Fruit fly (Drosophila melanogaster) whole organism, embryonic: ENCODE data around the gene deltaCOP.

Experiments used
- Ada2b ChIP-seq: fragments of 200-800 bp; sonication (Bioruptor generic); IDR thresholded peaks from 2 replicates; pipeline ENCODE4 v1.3.6; 2022; ENCODE audit warnings: missing biosample characterization, missing genetic modification characterization
- Aef1 ChIP-seq: fragments of 200-800 bp; sonication (Bioruptor generic); IDR thresholded peaks from 3 replicates; pipeline ENCODE4 v1.3.6; 2022; ENCODE audit warnings: missing biosample characterization, missing genetic modification characterization
- Atf-2 ChIP-seq: fragments of 200-800 bp; sonication (Bioruptor generic); optimal IDR thresholded peaks from 2 replicates; lab custom pipeline; 2016; ENCODE audit warnings: missing biosample characterization, missing genetic modification characterization
- BEAF-32 ChIP-seq: fragments of 200-800 bp; sonication (Bioruptor generic); optimal IDR thresholded peaks from 3 replicates; lab custom pipeline; 2017; ENCODE audit warnings: missing biosample characterization, missing genetic modification characterization, mild to moderate bottlenecking, moderate library complexity, missing genetic modification reagents
- CG12659 ChIP-seq: fragments of 200-800 bp; sonication (Bioruptor generic); optimal IDR thresholded peaks from 3 replicates; lab custom pipeline; 2017; ENCODE audit warnings: mild to moderate bottlenecking, missing biosample characterization, missing genetic modification reagents, missing genetic modification characterization
- CG13624 ChIP-seq: fragments of 200-800 bp; sonication (Bioruptor generic); optimal IDR thresholded peaks from 2 replicates; lab custom pipeline; 2016; ENCODE audit warnings: missing biosample characterization, missing genetic modification characterization
- CG14014 ChIP-seq: fragments of 200-800 bp; sonication (Bioruptor generic); IDR thresholded peaks from 2 replicates; pipeline ENCODE4 v1.3.6; 2022; ENCODE audit warnings: missing biosample characterization, missing genetic modification characterization
- CG17186 ChIP-seq: fragments of 200-800 bp; sonication (Bioruptor generic); optimal IDR thresholded peaks from 3 replicates; lab custom pipeline; 2017; ENCODE audit warnings: missing biosample characterization, missing genetic modification reagents, missing genetic modification characterization
- CG17802 ChIP-seq: fragments of 200-800 bp; sonication (Bioruptor generic); optimal IDR thresholded peaks from 2 replicates; lab custom pipeline; 2018; ENCODE audit warnings: missing biosample characterization, mild to moderate bottlenecking, missing genetic modification characterization, moderate library complexity
- CG17912 ChIP-seq: fragments of 200-800 bp; sonication (Bioruptor generic); optimal IDR thresholded peaks from 2 replicates; lab custom pipeline; 2018; ENCODE audit warnings: missing biosample characterization, mild to moderate bottlenecking, missing genetic modification characterization
- CG2199 ChIP-seq: fragments of 200-800 bp; sonication (Bioruptor generic); IDR thresholded peaks from 3 replicates; pipeline ENCODE4 v1.3.6; 2022; ENCODE audit warnings: missing biosample characterization, missing genetic modification characterization
- CG2889 ChIP-seq: fragments of 200-800 bp; sonication (Bioruptor generic); IDR thresholded peaks from 3 replicates; pipeline ENCODE4 v1.3.6; 2022; ENCODE audit warnings: missing biosample characterization, missing genetic modification characterization
- CG33557 ChIP-seq: fragments of 200-800 bp; sonication (Bioruptor generic); optimal IDR thresholded peaks from 2 replicates; lab custom pipeline; 2019; ENCODE audit warnings: missing biosample characterization, mild to moderate bottlenecking, missing genetic modification characterization, moderate library complexity
- CG7372 ChIP-seq: fragments of 200-800 bp; sonication (Bioruptor generic); IDR thresholded peaks from 2 replicates; pipeline ENCODE4 v1.3.6; 2022; ENCODE audit warnings: missing biosample characterization, missing genetic modification characterization
- CG7786 ChIP-seq: fragments of 200-800 bp; sonication (Bioruptor generic); optimal IDR thresholded peaks from 2 replicates; lab custom pipeline; 2016; ENCODE audit warnings: missing biosample characterization, missing genetic modification characterization
- CG8359 ChIP-seq: fragments of 200-800 bp; sonication (Bioruptor generic); optimal IDR thresholded peaks from 2 replicates; lab custom pipeline; 2017; ENCODE audit warnings: missing biosample characterization, mild to moderate bottlenecking, missing genetic modification characterization, borderline replicate concordance
- CG8478 ChIP-seq: fragments of >200 bp; optimal IDR thresholded peaks from 2 replicates; lab custom pipeline; 2018
- CrebB ChIP-seq: fragments of 200-800 bp; sonication (Bioruptor generic); optimal IDR thresholded peaks from 3 replicates; lab custom pipeline; 2018; ENCODE audit warnings: missing biosample characterization, mild to moderate bottlenecking, missing genetic modification characterization
- D ChIP-seq, 2 experiments: fragments of 200-800 bp in 1 of 2; fragments of >200 bp in 1 of 2; sonication (Bioruptor generic) in 1 of 2; optimal IDR thresholded peaks; 2 replicates in 1 of 2; 3 replicates in 1 of 2; lab custom pipeline; 2017; ENCODE audit warnings: mild to moderate bottlenecking in 1 of 2, missing biosample characterization in 1 of 2, missing genetic modification characterization in 1 of 2, missing genetic modification reagents in 1 of 2
- Dll ChIP-seq: fragments of 200-800 bp; sonication (Bioruptor generic); IDR thresholded peaks from 4 replicates; pipeline ENCODE4 v1.3.6; 2022; ENCODE audit warnings: missing biosample characterization, missing genetic modification characterization; ENCODE audit not compliant: partially characterized antibody
- E2f1 ChIP-seq: fragments of 200-800 bp; sonication (Bioruptor generic); IDR thresholded peaks from 2 replicates; pipeline ENCODE4 v1.3.6; 2022; ENCODE audit warnings: missing biosample characterization, missing genetic modification characterization
- Eip74EF ChIP-seq, 2 experiments: fragments of 200-800 bp in 1 of 2; fragments of >200 bp in 1 of 2; sonication (Bioruptor generic) in 1 of 2; optimal IDR thresholded peaks; 2 replicates each; lab custom pipeline; 2017 to 2019; ENCODE audit warnings: missing biosample characterization in 2 of 2, missing genetic modification characterization in 2 of 2, mild to moderate bottlenecking in 1 of 2, moderate library complexity in 1 of 2
- Ets97D ChIP-seq: fragments of 200-800 bp; sonication (Bioruptor generic); optimal IDR thresholded peaks from 3 replicates; lab custom pipeline; 2016; ENCODE audit warnings: missing biosample characterization, missing genetic modification characterization
- HmgZ ChIP-seq: fragments of 200-800 bp; sonication (Bioruptor generic); optimal IDR thresholded peaks from 2 replicates; lab custom pipeline; 2018; ENCODE audit warnings: missing biosample characterization, mild to moderate bottlenecking, missing genetic modification characterization
- Lpt ChIP-seq: fragments of >200 bp; optimal IDR thresholded peaks from 2 replicates; lab custom pipeline; 2018; ENCODE audit warnings: missing biosample characterization, missing genetic modification characterization
- NFAT ChIP-seq: fragments of 200-800 bp; sonication (Bioruptor generic); IDR thresholded peaks from 2 replicates; pipeline ENCODE4 v1.3.6; 2022; ENCODE audit warnings: missing biosample characterization, missing genetic modification characterization
- Rx ChIP-seq: fragments of 200-800 bp; sonication (Bioruptor generic); IDR thresholded peaks from 2 replicates; pipeline ENCODE4 v1.3.6; 2022; ENCODE audit warnings: missing biosample characterization, missing genetic modification characterization
- Tbp ChIP-seq: fragments of >200 bp; optimal IDR thresholded peaks from 2 replicates; lab custom pipeline; 2018; ENCODE audit warnings: missing biosample characterization, missing genetic modification characterization
- al ChIP-seq: fragments of 200-800 bp; sonication (Bioruptor generic); IDR thresholded peaks from 2 replicates; pipeline ENCODE4 v1.3.6; 2022; ENCODE audit warnings: missing biosample characterization, missing genetic modification characterization
- ase ChIP-seq: fragments of 200-800 bp; sonication (Bioruptor generic); IDR thresholded peaks from 3 replicates; pipeline ENCODE4 v1.3.6; 2022; ENCODE audit warnings: missing biosample characterization, missing genetic modification characterization
- bowl ChIP-seq: fragments of 200-800 bp; sonication (Bioruptor generic); IDR thresholded peaks from 2 replicates; pipeline ENCODE4 v1.3.6; 2022; ENCODE audit warnings: missing biosample characterization, missing genetic modification characterization
- caup ChIP-seq: fragments of 200-800 bp; sonication (Bioruptor generic); optimal IDR thresholded peaks from 3 replicates; lab custom pipeline; 2017; ENCODE audit warnings: missing biosample characterization, mild to moderate bottlenecking, missing genetic modification characterization, moderate library complexity; ENCODE audit not compliant: severe bottlenecking
- chinmo ChIP-seq: fragments of 200-800 bp; sonication (Bioruptor generic); IDR thresholded peaks from 4 replicates; pipeline ENCODE4 v1.3.6; 2022; ENCODE audit warnings: missing biosample characterization, missing genetic modification characterization; ENCODE audit not compliant: partially characterized antibody
- dmrt11E ChIP-seq: fragments of 200-800 bp; sonication (Bioruptor generic); optimal IDR thresholded peaks from 3 replicates; lab custom pipeline; 2018; ENCODE audit warnings: missing biosample characterization, mild to moderate bottlenecking, missing genetic modification characterization, moderate library complexity
- dmrt99B ChIP-seq: fragments of 200-800 bp; sonication (Bioruptor generic); optimal IDR thresholded peaks from 2 replicates; lab custom pipeline; 2018; ENCODE audit warnings: missing biosample characterization, mild to moderate bottlenecking, missing genetic modification characterization, moderate library complexity
- eve ChIP-seq, 2 experiments: fragments of >200 bp; optimal IDR thresholded peaks; 2 replicates each; lab custom pipeline; 2017; ENCODE audit warnings: missing biosample characterization in 2 of 2, missing genetic modification characterization in 2 of 2
- gfzf ChIP-seq: fragments of 200-800 bp; sonication (Bioruptor generic); optimal IDR thresholded peaks from 2 replicates; lab custom pipeline; 2016; ENCODE audit warnings: missing biosample characterization, mild to moderate bottlenecking, missing genetic modification characterization, moderate library complexity
- grn ChIP-seq: fragments of 200-800 bp; sonication (Bioruptor generic); optimal IDR thresholded peaks from 3 replicates; lab custom pipeline; 2017; ENCODE audit warnings: missing biosample characterization, missing genetic modification characterization
- gt ChIP-seq: fragments of 200-800 bp; sonication (Bioruptor generic); IDR thresholded peaks from 2 replicates; pipeline ENCODE4 v1.3.6; 2022; ENCODE audit warnings: missing biosample characterization, missing genetic modification characterization
- maf-S ChIP-seq: fragments of 200-800 bp; sonication (Bioruptor generic); optimal IDR thresholded peaks from 2 replicates; lab custom pipeline; 2016; ENCODE audit warnings: missing biosample characterization, missing genetic modification characterization
- nerfin-1 ChIP-seq: fragments of 200-800 bp; sonication (Bioruptor generic); optimal IDR thresholded peaks from 3 replicates; lab custom pipeline; 2019; ENCODE audit warnings: missing biosample characterization, mild to moderate bottlenecking, missing genetic modification characterization, moderate library complexity
- p53 ChIP-seq: fragments of 200-800 bp; sonication (Bioruptor generic); optimal IDR thresholded peaks from 2 replicates; lab custom pipeline; 2016; ENCODE audit warnings: missing biosample characterization, missing genetic modification characterization
- row ChIP-seq: fragments of 200-800 bp; sonication (Bioruptor generic); IDR thresholded peaks from 3 replicates; pipeline ENCODE4 v1.3.6; 2022; ENCODE audit warnings: missing biosample characterization, missing genetic modification characterization
- sqz ChIP-seq: fragments of 200-800 bp; sonication (Bioruptor generic); optimal IDR thresholded peaks from 3 replicates; lab custom pipeline; 2018; ENCODE audit warnings: missing biosample characterization, mild to moderate bottlenecking, missing genetic modification characterization
- unc-4 ChIP-seq: fragments of 200-800 bp; sonication (Bioruptor generic); IDR thresholded peaks from 2 replicates; pipeline ENCODE4 v1.3.6; 2022; ENCODE audit warnings: missing biosample characterization, missing genetic modification characterization; ENCODE audit not compliant: partially characterized antibody
- vvl ChIP-seq: fragments of 200-800 bp; sonication (Bioruptor generic); IDR thresholded peaks from 2 replicates; pipeline ENCODE4 v1.3.6; 2022; ENCODE audit warnings: missing biosample characterization, missing genetic modification characterization

Gene deltaCOP

DNA sequence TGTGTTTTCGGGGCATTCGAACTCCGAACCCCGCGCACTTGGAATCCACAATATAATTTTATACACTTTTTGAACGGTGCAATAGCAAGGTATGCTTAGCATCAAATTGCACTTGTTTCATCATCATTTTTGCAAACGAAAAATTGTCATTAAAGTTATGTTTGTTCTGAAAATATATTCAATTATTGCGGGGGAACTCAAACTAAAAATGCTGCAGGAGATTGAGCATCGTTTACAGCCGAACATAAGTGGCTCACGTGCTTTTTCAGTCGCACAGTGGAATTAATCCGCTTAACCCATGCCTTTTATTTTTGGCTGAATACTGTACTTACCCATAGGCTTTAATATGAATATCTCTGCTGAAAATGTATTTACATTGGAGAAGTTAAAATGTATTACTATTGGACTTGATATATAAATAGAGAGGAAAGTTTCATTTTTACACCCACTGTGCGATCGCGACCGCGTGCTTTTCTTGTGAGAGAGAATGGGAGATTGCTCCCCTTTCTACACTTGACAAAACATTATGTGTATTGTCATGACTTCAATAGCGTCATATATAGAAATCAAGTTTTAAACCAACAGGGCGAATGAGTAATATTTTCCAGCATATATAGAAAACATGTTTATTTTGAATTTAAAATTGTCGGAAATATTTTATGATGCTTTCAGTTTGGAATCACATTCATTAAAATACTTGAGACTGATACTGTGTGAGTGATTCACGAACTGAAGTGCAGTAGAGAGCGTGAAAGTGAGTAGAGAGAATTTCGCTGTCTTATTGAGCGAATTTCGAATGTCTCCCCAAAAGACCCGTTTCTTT, 31.0 kb downstream of the deltaCOP start (continued):
- TF ChIP-seq NFAT (peak; percentile 97), Atf-2 (GFP tag; lab: Kevin White, UChicago) (peak; percentile 93), al (GFP tag; lab: Robert Waterston, UW) (peak; percentile 95), CG17912 (peak; percentile 61), dmrt99B (tag; lab: Kevin White, UChicago) (peak; percentile 96), CrebB (tag; lab: Kevin White, UChicago) (peak; percentile 96), E2f1 (GFP tag; lab: Robert Waterston, UW) (peak; percentile 96), CG12659 (GFP tag; lab: Kevin White, UChicago) (peak; percentile 97), unc-4 (no peak), chinmo (no peak), grn (peak; percentile 46), maf-S (GFP tag; lab: Kevin White, UChicago) (peak; percentile 91), HmgZ (tag; lab: Kevin White, UChicago) (peak; percentile 97), Lpt (GFP tag; lab: Kevin White, UChicago) (no peak), gt (GFP tag; lab: Robert Waterston, UW) (peak; percentile 89), nerfin-1 (peak; percentile 92), sqz (GFP tag; lab: Kevin White, UChicago) (peak; percentile 90), BEAF-32 (GFP tag; lab: Kevin White, UChicago) (peak; percentile 13), row (GFP tag; lab: Robert Waterston, UW) (peak; percentile 98), CG14014 (GFP tag; lab: Robert Waterston, UW) (peak; percentile 98), Dll (GFP tag; lab: Robert Waterston, UW) (0 out of 4 replicates have a peak, but pooled peaks have one; percentile 18), CG7786 (peak; percentile 94), CG8478 (no peak), caup (GFP tag; lab: Kevin White, UChicago) (peak; percentile 95), Ets97D (peak; percentile 82), p53 (peak; percentile 87), Ada2b (peak; percentile 97), vvl (GFP tag; lab: Robert Waterston, UW) (peak; percentile 99), CG33557 (GFP tag; lab: Kevin White, UChicago) (peak; percentile 76), Aef1 (GFP tag; lab: Robert Waterston, UW) (peak; percentile 96), bowl (GFP tag; lab: Robert Waterston, UW) (peak; percentile 95), Eip74EF (GFP tag; optimal IDR thresholded peaks at IDR 0.05; lab: Kevin White, UChicago) (peak in 1 of 2 experiments; percentile 91), CG17186 (GFP tag; lab: Kevin White, UChicago) (peak; percentile 72), ase (GFP tag; lab: Robert Waterston, UW) (peak; percentile 97), CG17802 (tag; lab: Kevin White, UChicago) (peak; percentile 86), CG8359 (GFP tag; lab: Kevin White, UChicago) (peak; percentile 84), gfzf (GFP tag; lab: Kevin White, UChicago) (peak; percentile 10), CG13624 (GFP tag; lab: Kevin White, UChicago) (peak; percentile 95), Tbp (no peak), eve (GFP tag; optimal IDR thresholded peaks at IDR 0.05; lab: Kevin White, UChicago) (peak in 1 of 2 experiments; percentile 98), D (optimal IDR thresholded peaks at IDR 0.05; lab: Kevin White, UChicago) (no peak), D (GFP tag; optimal IDR thresholded peaks at IDR 0.05; lab: Kevin White, UChicago) (peak; percentile 93), CG7372 (GFP tag; lab: Robert Waterston, UW) (peak; percentile 95), dmrt11E (tag; lab: Kevin White, UChicago) (peak; percentile 78), CG2889 (GFP tag; lab: Robert Waterston, UW) (peak; percentile 93), CG2199 (GFP tag; lab: Robert Waterston, UW) (peak; percentile 99), Rx (GFP tag; lab: Robert Waterston, UW) (peak; percentile 97)
